Worm (Caenorhabditis elegans) whole organism, L2 larva: ENCODE data around the gene C06B3.16.

Source experiments
- ZK546.5 ChIP-seq: sonication (generic microtip); optimal IDR thresholded peaks from 2 replicates; lab custom pipeline; 2017; ENCODE audit warnings: missing biosample characterization, missing genetic modification characterization
- ama-1 ChIP-seq: fragments of 150-350 bp; optimal IDR thresholded peaks from 2 replicates; lab custom pipeline; 2018; ENCODE audit warnings: inconsistent platforms

ce11 chrV:13957691-13958090, 26.4 kb downstream of the C06B3.16 start:
- TF ChIP-seq ZK546.5 (tag; lab: Kevin White, UChicago) (no peak), ama-1 (lab: Kevin White, UChicago) (no peak)
